Worm (Caenorhabditis elegans) whole organism, L2 larva: ENCODE measurements around the gene cdr-2.
A peak's percentile ranks its signal among the peaks of the same experiment; 100 is the strongest.

Experiments used
- R02D3.7 ChIP-seq: fragments of 150-350 bp; optimal IDR thresholded peaks from 2 replicates; lab custom pipeline; 2014; ENCODE audit warnings: missing biosample characterization, missing genetic modification characterization
- ama-1 ChIP-seq: fragments of 150-350 bp; optimal IDR thresholded peaks from 2 replicates; lab custom pipeline; 2018; ENCODE audit warnings: inconsistent platforms
- blmp-1 ChIP-seq: sonication (generic microtip); optimal IDR thresholded peaks from 2 replicates; lab custom pipeline; 2017; ENCODE audit warnings: missing genetic modification characterization, mild to moderate bottlenecking, missing compliant biosample characterization, antibody characterized with exemption, moderate library complexity; ENCODE audit not compliant: insufficient read depth
- crh-2 ChIP-seq: sonication (generic microtip); optimal IDR thresholded peaks from 2 replicates; lab custom pipeline; 2017; ENCODE audit warnings: missing biosample characterization, missing genetic modification characterization
- fos-1 ChIP-seq: fragments of 150-350 bp; optimal IDR thresholded peaks from 2 replicates; lab custom pipeline; 2014; ENCODE audit warnings: missing biosample characterization, missing genetic modification characterization
- gmeb-1 ChIP-seq: fragments of 150-350 bp; optimal IDR thresholded peaks from 2 replicates; lab custom pipeline; 2014; ENCODE audit warnings: missing biosample characterization, missing genetic modification characterization
- lin-13 ChIP-seq: fragments of 150-350 bp; optimal IDR thresholded peaks from 2 replicates; lab custom pipeline; 2014; ENCODE audit warnings: missing biosample characterization, missing genetic modification reagents, missing genetic modification characterization
- nhr-23 ChIP-seq: fragments of 150-350 bp; optimal IDR thresholded peaks from 2 replicates; lab custom pipeline; 2014; ENCODE audit warnings: missing biosample characterization, missing genetic modification reagents, missing genetic modification characterization
- nhr-237 ChIP-seq: fragments of 150-350 bp; optimal IDR thresholded peaks from 2 replicates; lab custom pipeline; 2014; ENCODE audit warnings: missing biosample characterization, missing genetic modification characterization
- nhr-6 ChIP-seq: fragments of 150-350 bp; optimal IDR thresholded peaks from 2 replicates; lab custom pipeline; 2014; ENCODE audit warnings: missing biosample characterization, missing genetic modification characterization
- nhr-77 ChIP-seq: fragments of 150-350 bp; optimal IDR thresholded peaks from 2 replicates; lab custom pipeline; 2014; ENCODE audit warnings: missing biosample characterization, missing genetic modification characterization
- skn-1 ChIP-seq: sonication (generic microtip); optimal IDR thresholded peaks from 2 replicates; lab custom pipeline; 2017; ENCODE audit warnings: missing biosample characterization, missing genetic modification characterization
- zag-1 ChIP-seq: fragments of 150-350 bp; optimal IDR thresholded peaks from 2 replicates; lab custom pipeline; 2014; ENCODE audit warnings: missing biosample characterization, missing genetic modification characterization

- TF ChIP-seq lin-13 (GFP tag; lab: Kevin White, UChicago): no peak
- TF ChIP-seq nhr-23 (tag; lab: Kevin White, UChicago): no peak
- no peak for TF ChIP-seq zag-1
- peak; percentile 81 for TF ChIP-seq fos-1 (tag; lab: Kevin White, UChicago)
- TF ChIP-seq R02D3.7 (tag; lab: Kevin White, UChicago): no peak
- no peak for TF ChIP-seq skn-1
- TF ChIP-seq nhr-237 (tag; lab: Kevin White, UChicago): no peak
- no peak for TF ChIP-seq nhr-6 (tag; lab: Kevin White, UChicago)
- no peak for TF ChIP-seq gmeb-1
- no peak for TF ChIP-seq ama-1 (lab: Kevin White, UChicago)
- no peak for TF ChIP-seq nhr-77 (tag; lab: Kevin White, UChicago)
- no peak for TF ChIP-seq blmp-1 (tag; lab: Kevin White, UChicago)
- TF ChIP-seq crh-2: no peak
Measured at ce11 chrV:12415656-12416055, at the start of gene cdr-2.
